Worm (Caenorhabditis elegans): Measurements from ENCODE around the gene T07A9.15.

- TF ChIP-seq nhr-20 (tag; optimal IDR thresholded peaks at IDR 0.05) = no peak
- no peak for TF ChIP-seq lin-13 (GFP tag; optimal IDR thresholded peaks at IDR 0.05)
- TF ChIP-seq snpc-4 (tag; optimal IDR thresholded peaks at IDR 0.05) = no peak
- no peak for TF ChIP-seq nhr-28 (tag; optimal IDR thresholded peaks at IDR 0.05)
- TF ChIP-seq ceh-82 (tag; optimal IDR thresholded peaks at IDR 0.05) = no peak
- no peak for TF ChIP-seq pqm-1 (tag; optimal IDR thresholded peaks at IDR 0.05)
- no peak for TF ChIP-seq ces-1 (GFP tag; optimal IDR thresholded peaks at IDR 0.05)
Observed at ce11 chrIV:438384-438783, 45.0 kb upstream of the T07A9.15 start.
